Worm (Caenorhabditis elegans) whole organism, L1 larva: ENCODE data around the gene prx-14.
A peak's percentile ranks its signal among the peaks of the same experiment; 100 is the strongest.

Experiments used
- ama-1 ChIP-seq: fragments of 150-350 bp; optimal IDR thresholded peaks from 2 replicates; lab custom pipeline; 2014
- ces-1 ChIP-seq: fragments of 150-350 bp; optimal IDR thresholded peaks from 2 replicates; lab custom pipeline; 2014; ENCODE audit warnings: missing biosample characterization, missing genetic modification reagents, missing genetic modification characterization
- lin-15B ChIP-seq: fragments of 150-350 bp; sonication (generic microtip); optimal IDR thresholded peaks from 3 replicates; lab custom pipeline; 2014; ENCODE audit warnings: missing biosample characterization, missing genetic modification characterization
- mep-1 ChIP-seq: fragments of 150-350 bp; optimal IDR thresholded peaks from 2 replicates; lab custom pipeline; 2014; ENCODE audit warnings: missing biosample characterization, missing genetic modification characterization
- skn-1 ChIP-seq: fragments of 150-350 bp; optimal IDR thresholded peaks from 2 replicates; lab custom pipeline; 2014; ENCODE audit warnings: missing biosample characterization, missing genetic modification characterization
- unc-130 ChIP-seq: fragments of 150-350 bp; optimal IDR thresholded peaks from 2 replicates; lab custom pipeline; 2017; ENCODE audit warnings: missing biosample characterization, missing genetic modification characterization, inconsistent platforms
- ztf-11 ChIP-seq, 2 experiments: sonication (generic microtip); optimal IDR thresholded peaks; 2 replicates each; lab custom pipeline; 2016 to 2017; ENCODE audit warnings: missing genetic modification characterization in 2 of 2, missing biosample characterization in 1 of 2, missing compliant biosample characterization in 1 of 2

DNA sequence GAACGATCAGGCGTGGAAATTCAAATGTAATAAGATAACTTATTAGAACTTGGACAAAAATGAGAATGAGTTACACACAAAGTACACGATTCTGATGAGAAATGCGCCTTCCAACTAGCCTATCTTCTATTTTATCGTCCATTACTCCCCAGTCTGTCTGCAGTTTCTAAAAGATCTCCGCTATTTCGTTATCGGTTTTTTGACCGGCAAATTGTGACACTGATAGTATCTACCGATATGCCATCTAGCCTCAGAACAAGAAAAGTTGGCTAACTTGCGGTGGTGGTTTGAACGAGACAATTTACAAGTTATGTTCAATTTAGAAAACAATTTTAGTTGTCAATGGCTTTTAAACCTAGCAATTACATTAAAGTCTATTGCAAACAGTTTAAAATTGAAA is 28.6 kb downstream of the prx-14 start:
- TF ChIP-seq skn-1 (tag; lab: Kevin White, UChicago) (no peak), ama-1 (no peak), unc-130 (peak; percentile 21), lin-15B (tag; lab: Kevin White, UChicago) (no peak), ces-1 (GFP tag; lab: Kevin White, UChicago) (no peak), mep-1 (tag; lab: Kevin White, UChicago) (peak; percentile 10), ztf-11 (tag; optimal IDR thresholded peaks at IDR 0.05; lab: Kevin White, UChicago) (no peak)
